Fruit fly (Drosophila melanogaster) whole organism, embryonic: Measurements from ENCODE around the gene CG2909.

ENCODE experiments used
- Atf-2 ChIP-seq: fragments of 200-800 bp; sonication (Bioruptor generic); optimal IDR thresholded peaks from 2 replicates; lab custom pipeline; 2016; ENCODE audit warnings: missing biosample characterization, missing genetic modification characterization
- BtbVII ChIP-seq: fragments of 200-800 bp; sonication (Bioruptor generic); optimal IDR thresholded peaks from 3 replicates; lab custom pipeline; 2017; ENCODE audit warnings: missing biosample characterization, mild to moderate bottlenecking, missing genetic modification characterization
- CG10209 ChIP-seq: fragments of 200-800 bp; sonication (Bioruptor generic); optimal IDR thresholded peaks from 3 replicates; lab custom pipeline; 2017; ENCODE audit warnings: missing biosample characterization, mild to moderate bottlenecking, missing genetic modification characterization, missing genetic modification reagents
- CG11560 ChIP-seq: fragments of 200-800 bp; sonication (Bioruptor generic); IDR thresholded peaks from 3 replicates; pipeline ENCODE4 v1.3.6; 2022; ENCODE audit warnings: missing biosample characterization, missing genetic modification characterization
- CG12769 ChIP-seq: fragments of 200-800 bp; sonication (Bioruptor generic); optimal IDR thresholded peaks from 2 replicates; lab custom pipeline; 2019; ENCODE audit warnings: missing biosample characterization, mild to moderate bottlenecking, missing genetic modification characterization, moderate library complexity
- CG16815 ChIP-seq: fragments of 200-800 bp; sonication (Bioruptor generic); optimal IDR thresholded peaks from 3 replicates; lab custom pipeline; 2017; ENCODE audit warnings: missing biosample characterization, mild to moderate bottlenecking, missing genetic modification characterization
- CG18262 ChIP-seq: fragments of 200-800 bp; optimal IDR thresholded peaks from 3 replicates; lab custom pipeline; 2019; ENCODE audit warnings: missing biosample characterization, mild to moderate bottlenecking, missing genetic modification characterization, moderate library complexity
- CG2116 ChIP-seq: fragments of 200-800 bp; sonication (Bioruptor generic); optimal IDR thresholded peaks from 3 replicates; lab custom pipeline; 2018; ENCODE audit warnings: missing biosample characterization, mild to moderate bottlenecking, missing genetic modification characterization
- CG2712 ChIP-seq: fragments of 200-800 bp; optimal IDR thresholded peaks from 3 replicates; lab custom pipeline; 2019; ENCODE audit warnings: missing biosample characterization, mild to moderate bottlenecking, missing genetic modification characterization, moderate library complexity
- CG31388 ChIP-seq: fragments of 200-800 bp; sonication (Bioruptor generic); optimal IDR thresholded peaks from 2 replicates; lab custom pipeline; 2016; ENCODE audit warnings: missing biosample characterization, missing genetic modification characterization
- CG34224 ChIP-seq: fragments of 200-800 bp; sonication (Bioruptor generic); IDR thresholded peaks from 3 replicates; pipeline ENCODE4 v1.3.6; 2022; ENCODE audit warnings: missing biosample characterization, missing genetic modification characterization; ENCODE audit not compliant: partially characterized antibody
- CG5180 ChIP-seq: fragments of 200-800 bp; sonication (Bioruptor generic); optimal IDR thresholded peaks from 3 replicates; lab custom pipeline; 2017; ENCODE audit warnings: missing biosample characterization, missing genetic modification characterization, mild to moderate bottlenecking, moderate library complexity, missing genetic modification reagents
- CG5953 ChIP-seq: fragments of 200-800 bp; sonication (Bioruptor generic); IDR thresholded peaks from 2 replicates; pipeline ENCODE4 v1.3.6; 2022; ENCODE audit warnings: missing biosample characterization, missing genetic modification characterization
- CG6175 ChIP-seq: fragments of 200-800 bp; sonication (Bioruptor generic); IDR thresholded peaks from 3 replicates; pipeline ENCODE4 v1.3.6; 2022; ENCODE audit warnings: missing biosample characterization, missing genetic modification characterization
- CG6791 ChIP-seq: fragments of 200-800 bp; sonication (Bioruptor generic); IDR thresholded peaks from 3 replicates; pipeline ENCODE4 v1.3.6; 2022; ENCODE audit warnings: missing biosample characterization, missing genetic modification characterization; ENCODE audit not compliant: partially characterized antibody
- CG7987 ChIP-seq: fragments of 200-800 bp; sonication (Bioruptor generic); optimal IDR thresholded peaks from 2 replicates; lab custom pipeline; 2018; ENCODE audit warnings: missing biosample characterization, mild to moderate bottlenecking, missing genetic modification characterization, moderate library complexity
- CG8290 ChIP-seq, 3 experiments: fragments of 200-800 bp; sonication (Bioruptor generic); optimal IDR thresholded peaks; 2 replicates each; lab custom pipeline; 2016 to 2019; ENCODE audit warnings: missing biosample characterization in 3 of 3, missing genetic modification characterization in 3 of 3, mild to moderate bottlenecking in 2 of 3, moderate library complexity in 1 of 3
- CG8765 ChIP-seq: fragments of 200-800 bp; sonication (Bioruptor generic); IDR thresholded peaks from 2 replicates; pipeline ENCODE4 v1.3.6; 2022; ENCODE audit warnings: missing biosample characterization, missing genetic modification characterization
- Dp ChIP-seq: fragments of 200-800 bp; sonication (Bioruptor generic); optimal IDR thresholded peaks from 2 replicates; lab custom pipeline; 2018; ENCODE audit warnings: missing biosample characterization, mild to moderate bottlenecking, missing genetic modification characterization, moderate library complexity
- Ets65A ChIP-seq: fragments of 200-800 bp; sonication (Bioruptor generic); peaks from one replicate; lab custom pipeline; 2016; ENCODE audit warnings: missing biosample characterization, missing genetic modification characterization
- Fer1 ChIP-seq: fragments of 200-800 bp; sonication (Bioruptor generic); optimal IDR thresholded peaks from 2 replicates; lab custom pipeline; 2017; ENCODE audit warnings: missing biosample characterization, mild to moderate bottlenecking, missing genetic modification characterization
- HmgZ ChIP-seq: fragments of 200-800 bp; sonication (Bioruptor generic); optimal IDR thresholded peaks from 2 replicates; lab custom pipeline; 2018; ENCODE audit warnings: missing biosample characterization, mild to moderate bottlenecking, missing genetic modification characterization
- Hmr ChIP-seq: fragments of 200-800 bp; sonication (Bioruptor generic); optimal IDR thresholded peaks from 3 replicates; lab custom pipeline; 2017; ENCODE audit warnings: mild to moderate bottlenecking, missing biosample characterization, missing genetic modification reagents, missing genetic modification characterization
- Jarid2 ChIP-seq: fragments of 200-800 bp; sonication (Bioruptor generic); optimal IDR thresholded peaks from 3 replicates; lab custom pipeline; 2017; ENCODE audit warnings: mild to moderate bottlenecking, missing biosample characterization, missing genetic modification reagents, missing genetic modification characterization
- Lhr ChIP-seq: fragments of 200-800 bp; sonication (Bioruptor generic); optimal IDR thresholded peaks from 3 replicates; lab custom pipeline; 2017; ENCODE audit warnings: mild to moderate bottlenecking, missing biosample characterization, missing genetic modification reagents, missing genetic modification characterization
- NK7.1 ChIP-seq: fragments of 200-800 bp; sonication (Bioruptor generic); optimal IDR thresholded peaks from 3 replicates; lab custom pipeline; 2016; ENCODE audit warnings: missing biosample characterization, missing genetic modification characterization
- Opbp ChIP-seq: fragments of 200-800 bp; sonication (Bioruptor generic); IDR thresholded peaks from 3 replicates; pipeline ENCODE4 v1.3.6; 2022; ENCODE audit warnings: missing biosample characterization, missing genetic modification characterization; ENCODE audit not compliant: partially characterized antibody
- Sin3A ChIP-seq: fragments of >200 bp; optimal IDR thresholded peaks from 2 replicates; lab custom pipeline; 2018
- Sry-δ ChIP-seq: fragments of 200-800 bp; sonication (Bioruptor generic); optimal IDR thresholded peaks from 2 replicates; lab custom pipeline; 2016; ENCODE audit warnings: missing biosample characterization, missing genetic modification characterization
- amos ChIP-seq: fragments of 200-800 bp; sonication (Bioruptor generic); IDR thresholded peaks from 2 replicates; pipeline ENCODE4 v1.3.6; 2022; ENCODE audit warnings: missing biosample characterization, missing genetic modification characterization; ENCODE audit not compliant: partially characterized antibody
- bab2 ChIP-seq: fragments of 200-800 bp; sonication (Bioruptor generic); optimal IDR thresholded peaks from 2 replicates; lab custom pipeline; 2016; ENCODE audit warnings: missing biosample characterization, missing genetic modification characterization
- bbx ChIP-seq: fragments of 200-800 bp; sonication (Bioruptor generic); IDR thresholded peaks from 2 replicates; pipeline ENCODE4 v1.3.6; 2022; ENCODE audit warnings: missing biosample characterization, missing genetic modification characterization; ENCODE audit not compliant: partially characterized antibody
- cwo ChIP-seq: fragments of 200-800 bp; sonication (Bioruptor generic); optimal IDR thresholded peaks from 3 replicates; lab custom pipeline; 2017; ENCODE audit warnings: missing biosample characterization, missing genetic modification characterization, mild to moderate bottlenecking, moderate library complexity, missing genetic modification reagents
- disco-r ChIP-seq: fragments of 200-800 bp; sonication (Bioruptor generic); optimal IDR thresholded peaks from 2 replicates; lab custom pipeline; 2016; ENCODE audit warnings: missing biosample characterization, missing genetic modification characterization
- ftz-f1 ChIP-seq: fragments of 200-800 bp; sonication (Bioruptor generic); optimal IDR thresholded peaks from 2 replicates; lab custom pipeline; 2016; ENCODE audit warnings: missing biosample characterization, missing genetic modification characterization
- gfzf ChIP-seq: fragments of 200-800 bp; sonication (Bioruptor generic); optimal IDR thresholded peaks from 2 replicates; lab custom pipeline; 2016; ENCODE audit warnings: missing biosample characterization, mild to moderate bottlenecking, missing genetic modification characterization, moderate library complexity
- her ChIP-seq: fragments of 200-800 bp; sonication (Bioruptor generic); optimal IDR thresholded peaks from 2 replicates; lab custom pipeline; 2016; ENCODE audit warnings: missing biosample characterization, missing genetic modification characterization
- insv ChIP-seq, 2 experiments: fragments of 200-800 bp; sonication (Bioruptor generic); optimal IDR thresholded peaks; 3 replicates each; lab custom pipeline; 2016 to 2018; ENCODE audit warnings: missing biosample characterization in 2 of 2, missing genetic modification characterization in 2 of 2
- knrl ChIP-seq: fragments of 200-800 bp; sonication (Bioruptor generic); IDR thresholded peaks from 3 replicates; pipeline ENCODE4 v1.3.6; 2022; ENCODE audit warnings: missing biosample characterization, missing genetic modification characterization; ENCODE audit not compliant: partially characterized antibody
- nau ChIP-seq: fragments of 200-800 bp; sonication (Bioruptor generic); optimal IDR thresholded peaks from 3 replicates; lab custom pipeline; 2017; ENCODE audit warnings: missing biosample characterization, mild to moderate bottlenecking, missing genetic modification characterization, missing genetic modification reagents
- nmo ChIP-seq: fragments of 200-800 bp; sonication (Bioruptor generic); optimal IDR thresholded peaks from 2 replicates; lab custom pipeline; 2018; ENCODE audit warnings: missing biosample characterization, mild to moderate bottlenecking, missing genetic modification characterization, moderate library complexity
- pzg ChIP-seq: fragments of 200-800 bp; sonication (Bioruptor generic); optimal IDR thresholded peaks from 3 replicates; lab custom pipeline; 2018; ENCODE audit warnings: missing biosample characterization, mild to moderate bottlenecking, missing genetic modification characterization, moderate library complexity
- ro ChIP-seq: fragments of 200-800 bp; sonication (Bioruptor generic); IDR thresholded peaks from 2 replicates; pipeline ENCODE4 v1.3.6; 2022; ENCODE audit warnings: missing biosample characterization, missing genetic modification characterization
- scrt ChIP-seq: fragments of 200-800 bp; sonication (Bioruptor generic); optimal IDR thresholded peaks from 2 replicates; lab custom pipeline; 2018; ENCODE audit warnings: missing biosample characterization, mild to moderate bottlenecking, missing genetic modification characterization, moderate library complexity
- sens-2 ChIP-seq: fragments of 200-800 bp; sonication (Bioruptor generic); IDR thresholded peaks from 2 replicates; pipeline ENCODE4 v1.3.6; 2022; ENCODE audit warnings: missing biosample characterization, missing genetic modification characterization
- sna ChIP-seq: fragments of 200-800 bp; sonication (Bioruptor generic); IDR thresholded peaks from 2 replicates; pipeline ENCODE4 v1.3.6; 2022; ENCODE audit warnings: missing biosample characterization, missing genetic modification characterization; ENCODE audit not compliant: partially characterized antibody
- trh ChIP-seq: fragments of 200-800 bp; sonication (Bioruptor generic); optimal IDR thresholded peaks from 2 replicates; lab custom pipeline; 2016; ENCODE audit warnings: missing biosample characterization, missing genetic modification characterization
- tx ChIP-seq: fragments of 200-800 bp; sonication (Bioruptor generic); optimal IDR thresholded peaks from 2 replicates; lab custom pipeline; 2016; ENCODE audit warnings: missing biosample characterization, missing genetic modification characterization

CG2909 gene

DNA sequence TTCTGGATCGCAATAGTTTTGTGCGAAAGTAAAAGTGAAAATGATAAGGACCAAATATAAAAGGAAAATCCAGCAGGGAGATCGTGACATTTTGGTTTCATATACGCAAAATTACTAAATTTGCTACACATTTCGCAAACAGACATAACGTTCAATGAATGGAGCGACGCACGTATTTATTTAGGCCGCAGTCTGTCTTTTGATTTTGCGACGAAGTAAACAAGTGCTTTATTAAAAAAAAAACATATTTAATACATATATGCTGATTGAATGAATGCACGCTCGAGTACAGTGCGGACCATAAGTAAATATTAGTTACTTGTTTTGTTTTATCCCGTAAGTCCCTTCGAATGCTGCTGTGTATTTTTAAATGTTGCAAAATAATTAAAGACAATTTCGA lies 41.1 kb downstream of the CG2909 start, which contains the start of gene CG32679:
Gene CG32679, minus strand, starts transcription at position 101 of the 400 bp plus-strand sequence.
- TF ChIP-seq nau (no peak), CG34224 (GFP tag; lab: Robert Waterston, UW) (no peak), amos (GFP tag; lab: Robert Waterston, UW) (no peak), NK7.1 (GFP tag; lab: Kevin White, UChicago) (no peak), ftz-f1 (GFP tag; lab: Kevin White, UChicago) (no peak), CG16815 (GFP tag; lab: Kevin White, UChicago) (no peak), trh (GFP tag; lab: Kevin White, UChicago) (no peak), tx (GFP tag; lab: Kevin White, UChicago) (no peak), CG5180 (GFP tag; lab: Kevin White, UChicago) (no peak), CG18262 (tag; lab: Kevin White, UChicago) (no peak), CG7987 (GFP tag; lab: Kevin White, UChicago) (no peak), CG10209 (no peak), scrt (GFP tag; lab: Kevin White, UChicago) (no peak), CG5953 (GFP tag; lab: Robert Waterston, UW) (no peak), bab2 (GFP tag; lab: Kevin White, UChicago) (no peak), CG8290 (GFP tag; optimal IDR thresholded peaks at IDR 0.05; lab: Kevin White, UChicago) (no peak), CG8290 (tag; optimal IDR thresholded peaks at IDR 0.05; lab: Kevin White, UChicago) (no peak), CG6175 (no peak), Atf-2 (no peak), Ets65A (GFP tag; lab: Kevin White, UChicago) (no peak)

DNA sequence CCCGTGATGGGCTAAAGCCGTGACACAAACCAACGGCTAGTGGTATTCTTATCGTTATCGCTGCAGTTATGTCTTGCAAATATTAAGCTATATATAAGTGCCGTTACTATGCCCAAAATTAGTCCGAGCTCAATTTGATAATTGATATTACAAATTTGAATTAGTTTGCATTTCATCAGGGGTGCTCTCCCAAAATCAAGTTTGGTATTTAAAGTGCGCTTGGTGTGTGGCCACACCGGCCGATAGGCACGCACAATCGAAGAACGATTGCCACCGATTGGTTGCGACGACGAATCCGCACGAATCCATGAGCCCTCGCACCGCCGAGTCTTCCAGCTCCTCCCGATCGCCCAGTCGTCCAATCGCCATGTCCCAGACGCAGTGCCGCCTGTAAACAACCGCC lies 41.5 kb downstream of the CG2909 start, which contains the start of gene CG17841:
Gene CG17841, plus strand, starts transcription at position 252 of the 403 bp plus-strand sequence.
- TF ChIP-seq Fer1 (GFP tag; lab: Kevin White, UChicago) (peak; percentile 5), Lhr (GFP tag; lab: Kevin White, UChicago) (peak; percentile 76), knrl (GFP tag; lab: Robert Waterston, UW) (peak; percentile 55), Hmr (GFP tag; lab: Kevin White, UChicago) (peak; percentile 15), Dp (peak; percentile 83), CG2712 (tag; lab: Kevin White, UChicago) (peak; percentile 31), CG2116 (GFP tag; lab: Kevin White, UChicago) (peak; percentile 89), cwo (GFP tag; lab: Kevin White, UChicago) (no peak), CG8765 (GFP tag; lab: Robert Waterston, UW) (no peak), gfzf (peak; percentile 86), pzg (GFP tag; lab: Kevin White, UChicago) (peak; percentile 89), CG12769 (tag; lab: Kevin White, UChicago) (peak; percentile 6), Sry-δ (GFP tag; lab: Kevin White, UChicago) (peak; percentile 75), Opbp (GFP tag; lab: Robert Waterston, UW) (0 out of 3 replicates have a peak, but pooled peaks have one; percentile 50), Jarid2 (GFP tag; lab: Kevin White, UChicago) (peak; percentile 27), sna (0 out of 2 replicates have a peak, but pooled peaks have one; percentile 29), CG34224 (GFP tag; lab: Robert Waterston, UW) (0 out of 3 replicates have a peak, but pooled peaks have one; percentile 35), her (GFP tag; lab: Kevin White, UChicago) (peak; percentile 44), bbx (peak; percentile 53), HmgZ (tag; lab: Kevin White, UChicago) (peak; percentile 43), CG11560 (tag; lab: Robert Waterston, UW) (peak; percentile 72; the same call in 2 of the 3 replicates), Sin3A (lab: Kevin White, UChicago) (peak; percentile 87), insv (GFP tag; optimal IDR thresholded peaks at IDR 0.05; lab: Kevin White, UChicago) (peak in 1 of 2 experiments; percentile 15), disco-r (GFP tag; lab: Kevin White, UChicago) (no peak), scrt (GFP tag; lab: Kevin White, UChicago) (peak; percentile 70), ro (GFP tag; lab: Robert Waterston, UW) (no peak), CG6791 (peak; percentile 43; the same call in 1 of the 3 replicates), CG31388 (no peak), nmo (GFP tag; lab: Kevin White, UChicago) (peak; percentile 46), BtbVII (no peak), sens-2 (GFP tag; lab: Robert Waterston, UW) (no peak)
